Worm (Caenorhabditis elegans): ENCODE measurements around the gene vps-37.

DNA sequence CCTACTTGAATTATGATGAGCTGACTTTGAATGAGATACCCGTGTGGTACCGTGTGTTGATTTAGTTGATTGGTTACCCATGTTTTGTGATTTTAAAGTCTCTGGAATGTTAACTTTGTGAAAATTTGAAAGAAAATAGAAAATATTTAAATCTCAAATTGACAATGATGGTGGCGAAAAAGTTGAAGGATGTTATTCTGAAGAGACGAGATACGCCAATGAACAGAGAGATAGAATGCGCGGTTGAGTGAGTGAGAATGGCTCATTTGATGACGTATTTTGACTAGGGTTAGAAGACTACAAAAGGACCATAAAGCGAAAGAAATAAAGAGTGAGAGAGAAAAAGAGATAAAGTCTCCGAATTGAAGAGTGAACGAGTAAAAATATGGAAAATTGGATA is 22.1 kb upstream of the vps-37 start, which contains the start of gene glb-6:
- no peak for TF ChIP-seq nhr-28 (tag; optimal IDR thresholded peaks at IDR 0.05)
- no peak for TF ChIP-seq ztf-7 (tag; optimal IDR thresholded peaks at IDR 0.05)
- TF ChIP-seq daf-12 (tag; optimal IDR thresholded peaks at IDR 0.05), result no peak
- no peak for TF ChIP-seq jun-1 (tag; optimal IDR thresholded peaks at IDR 0.05)
- TF ChIP-seq unc-62 (GFP tag; optimal IDR thresholded peaks at IDR 0.05 in 1 of 2), result no peak
- no peak for TF ChIP-seq unc-62 (tag; optimal IDR thresholded peaks at IDR 0.05)
- TF ChIP-seq mxl-2 (GFP tag; conservative IDR thresholded peaks at IDR 0.05), result no peak
- TF ChIP-seq unc-130 (GFP tag; optimal IDR thresholded peaks at IDR 0.05), result no peak
- TF ChIP-seq duxl-1 (tag; optimal IDR thresholded peaks at IDR 0.05; ENCODE audit: poor library complexity), result no peak
- no peak for TF ChIP-seq nhr-6 (tag; optimal IDR thresholded peaks at IDR 0.05)
- TF ChIP-seq snpc-4 (tag; optimal IDR thresholded peaks at IDR 0.05), result no peak
- no peak for TF ChIP-seq dpl-1 (GFP tag; optimal IDR thresholded peaks at IDR 0.05)

Measured in whole organism, L4 larva.